Worm (Caenorhabditis elegans) whole organism, mixed stage, embryonic: Measurements from ENCODE around the gene ifo-1.

Source experiments
- bed-3 ChIP-seq: fragments of 200-800 bp; sonication (Bioruptor generic); optimal IDR thresholded peaks from 3 replicates; lab custom pipeline; 2018; ENCODE audit warnings: mild to moderate bottlenecking, missing genetic modification characterization, moderate library complexity, missing compliant biosample characterization
- flh-1 ChIP-seq: fragments of 200-800 bp; sonication (Bioruptor generic); optimal IDR thresholded peaks from 2 replicates; lab custom pipeline; 2018; ENCODE audit warnings: mild to moderate bottlenecking, missing genetic modification characterization, moderate library complexity, missing compliant biosample characterization
- hlh-1 ChIP-seq: fragments of 150-350 bp; optimal IDR thresholded peaks from 2 replicates; lab custom pipeline; 2014; ENCODE audit warnings: missing biosample characterization, missing genetic modification reagents, missing genetic modification characterization
- lsy-2 ChIP-seq: fragments of 150-350 bp; optimal IDR thresholded peaks from 2 replicates; lab custom pipeline; 2014; ENCODE audit warnings: missing biosample characterization, missing genetic modification characterization
- mep-1 ChIP-seq: fragments of 150-350 bp; optimal IDR thresholded peaks from 2 replicates; lab custom pipeline; 2017; ENCODE audit warnings: missing biosample characterization, missing genetic modification reagents, missing genetic modification characterization, inconsistent platforms
- nhr-237 ChIP-seq: fragments of 150-350 bp; optimal IDR thresholded peaks from 2 replicates; lab custom pipeline; 2014; ENCODE audit warnings: missing biosample characterization, missing genetic modification characterization
- pha-4 ChIP-seq: fragments of 150-350 bp; optimal IDR thresholded peaks from 2 replicates; lab custom pipeline; 2018; ENCODE audit warnings: missing biosample characterization, missing genetic modification reagents, missing genetic modification characterization
- snpc-4 ChIP-seq: fragments of 150-350 bp; optimal IDR thresholded peaks from 2 replicates; lab custom pipeline; 2014; ENCODE audit warnings: missing biosample characterization, missing genetic modification characterization
- sptf-1 ChIP-seq: sonication (generic microtip); optimal IDR thresholded peaks from 2 replicates; lab custom pipeline; 2017; ENCODE audit warnings: mild to moderate bottlenecking, missing genetic modification characterization, moderate library complexity, missing compliant biosample characterization
- unc-62 ChIP-seq: fragments of 150-350 bp; optimal IDR thresholded peaks from 2 replicates; lab custom pipeline; 2014; ENCODE audit warnings: missing biosample characterization, missing genetic modification reagents, missing genetic modification characterization

DNA sequence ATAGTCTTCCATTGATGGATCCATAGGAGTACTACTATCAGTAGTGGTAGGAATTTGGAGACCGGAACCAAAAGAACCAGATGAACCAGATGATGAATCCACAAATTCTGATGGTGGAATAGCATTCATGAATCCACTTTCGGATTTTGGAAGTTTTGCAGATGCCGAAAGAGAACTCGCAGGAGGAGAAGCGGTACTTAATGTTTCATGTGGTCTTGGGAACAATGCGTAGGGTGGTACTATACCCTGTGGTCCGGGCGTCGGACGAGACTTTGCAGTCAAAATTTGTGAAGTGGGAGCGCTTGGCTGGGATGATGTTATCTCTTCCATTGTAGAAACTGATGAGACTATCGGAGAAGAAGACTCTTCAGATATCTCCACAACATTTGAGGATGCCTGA, 11.6 kb upstream of the ifo-1 start:
- TF ChIP-seq nhr-237 (no peak), unc-62 (GFP tag; lab: Kevin White, UChicago) (no peak), flh-1 (GFP tag; lab: Kevin White, UChicago) (no peak), bed-3 (GFP tag; lab: Kevin White, UChicago) (no peak), pha-4 (tag; lab: Kevin White, UChicago) (no peak), snpc-4 (tag; lab: Kevin White, UChicago) (no peak), mep-1 (tag; lab: Kevin White, UChicago) (no peak), lsy-2 (tag; lab: Kevin White, UChicago) (no peak), hlh-1 (tag; lab: Kevin White, UChicago) (no peak), sptf-1 (no peak)
